Worm (Caenorhabditis elegans) whole organism, mixed stage, embryonic: ENCODE data around the gene tmd-2.

Experiments used
- nhr-237 ChIP-seq: fragments of 150-350 bp; optimal IDR thresholded peaks from 2 replicates; lab custom pipeline; 2014; ENCODE audit warnings: missing biosample characterization, missing genetic modification characterization
- nhr-76 ChIP-seq: sonication (generic microtip); optimal IDR thresholded peaks from 2 replicates; lab custom pipeline; 2017; ENCODE audit warnings: missing biosample characterization, missing genetic modification characterization
- pha-4 ChIP-seq: fragments of 150-350 bp; optimal IDR thresholded peaks from 2 replicates; lab custom pipeline; 2018; ENCODE audit warnings: missing biosample characterization, missing genetic modification reagents, missing genetic modification characterization
- tbx-8 ChIP-seq: fragments of 200-800 bp; sonication (Bioruptor generic); optimal IDR thresholded peaks from 2 replicates; lab custom pipeline; 2018; ENCODE audit warnings: mild to moderate bottlenecking, missing genetic modification characterization, moderate library complexity, missing compliant biosample characterization
- unc-62 ChIP-seq: fragments of 150-350 bp; optimal IDR thresholded peaks from 2 replicates; lab custom pipeline; 2014; ENCODE audit warnings: missing biosample characterization, missing genetic modification reagents, missing genetic modification characterization
- zip-8 ChIP-seq: fragments of 150-350 bp; optimal IDR thresholded peaks from 2 replicates; lab custom pipeline; 2014; ENCODE audit warnings: missing biosample characterization, missing genetic modification characterization
- ztf-11 ChIP-seq: fragments of 150-350 bp; optimal IDR thresholded peaks from 2 replicates; lab custom pipeline; 2014; ENCODE audit warnings: missing biosample characterization, missing genetic modification characterization

- TF ChIP-seq ztf-11, result no peak
- TF ChIP-seq unc-62 (GFP tag; lab: Kevin White, UChicago), result no peak
- TF ChIP-seq nhr-237 (tag; lab: Kevin White, UChicago), result no peak
- TF ChIP-seq tbx-8 (GFP tag; lab: Kevin White, UChicago), result no peak
- TF ChIP-seq zip-8, result no peak
- TF ChIP-seq nhr-76 (tag; lab: Kevin White, UChicago), result no peak
- no peak for TF ChIP-seq pha-4 (tag; lab: Kevin White, UChicago)
Observed at ce11 chrV:8357756-8358155, 23.3 kb downstream of the tmd-2 start.
